Worm (Caenorhabditis elegans) whole organism, L4 larva: ENCODE data around the gene F23A7.3.

Experiments
- Y75B8A.6 ChIP-seq: fragments of 200-800 bp; sonication (Bioruptor generic); IDR thresholded peaks from 2 replicates; pipeline ENCODE4 v1.3.6; 2022; ENCODE audit warnings: missing genetic modification reagents, missing genetic modification characterization, missing compliant biosample characterization
- fkh-10 ChIP-seq: fragments of 150-350 bp; optimal IDR thresholded peaks from 2 replicates; lab custom pipeline; 2014; ENCODE audit warnings: missing biosample characterization, missing genetic modification reagents, missing genetic modification characterization
- lin-39 ChIP-seq: fragments of 150-350 bp; optimal IDR thresholded peaks from 2 replicates; lab custom pipeline; 2014; ENCODE audit warnings: missing biosample characterization, missing genetic modification reagents, missing genetic modification characterization
- lir-3 ChIP-seq: sonication (generic microtip); optimal IDR thresholded peaks from 2 replicates; lab custom pipeline; 2016; ENCODE audit warnings: mild to moderate bottlenecking, missing genetic modification characterization, missing compliant biosample characterization
- nhr-25 ChIP-seq: sonication (generic microtip); optimal IDR thresholded peaks from 2 replicates; lab custom pipeline; 2017; ENCODE audit warnings: missing genetic modification characterization, mild to moderate bottlenecking, missing compliant biosample characterization, antibody characterized with exemption, moderate library complexity, borderline replicate concordance; ENCODE audit not compliant: insufficient read depth
- nhr-6 ChIP-seq: fragments of 150-350 bp; optimal IDR thresholded peaks from 2 replicates; lab custom pipeline; 2014; ENCODE audit warnings: missing biosample characterization, missing genetic modification characterization
- pqm-1 ChIP-seq: sonication (generic microtip); optimal IDR thresholded peaks from 2 replicates; lab custom pipeline; 2017; ENCODE audit warnings: missing biosample characterization, missing genetic modification characterization
- set-16 ChIP-seq: fragments of 200-800 bp; sonication (Bioruptor generic); IDR thresholded peaks from 2 replicates; pipeline ENCODE4 v1.3.6; 2022; ENCODE audit warnings: missing genetic modification reagents, missing genetic modification characterization, missing compliant biosample characterization
- zag-1 ChIP-seq: fragments of 150-350 bp; optimal IDR thresholded peaks from 2 replicates; lab custom pipeline; 2014; ENCODE audit warnings: missing biosample characterization, missing genetic modification characterization
- ztf-11 ChIP-seq: fragments of 150-350 bp; optimal IDR thresholded peaks from 2 replicates; lab custom pipeline; 2014; ENCODE audit warnings: missing biosample characterization, missing genetic modification characterization

ce11 chrX:16208123-16208522 lies 11.7 kb upstream of the F23A7.3 start:
- TF ChIP-seq fkh-10 (GFP tag; lab: Kevin White, UChicago) (no peak), Y75B8A.6 (no peak), nhr-6 (tag; lab: Kevin White, UChicago) (no peak), lin-39 (tag; lab: Kevin White, UChicago) (no peak), set-16 (no peak), pqm-1 (tag; lab: Kevin White, UChicago) (no peak), nhr-25 (tag; lab: Kevin White, UChicago) (no peak), zag-1 (tag; lab: Kevin White, UChicago) (no peak), lir-3 (tag; lab: Kevin White, UChicago) (no peak), ztf-11 (tag; lab: Kevin White, UChicago) (no peak)
